Worm (Caenorhabditis elegans) whole organism, early embryonic: ENCODE data around the gene C42D4.3.

Experiments used
- B0310.2 ChIP-seq: sonication (generic microtip); optimal IDR thresholded peaks from 2 replicates; lab custom pipeline; 2016; ENCODE audit warnings: mild to moderate bottlenecking, missing genetic modification characterization, missing compliant biosample characterization
- ama-1 ChIP-seq: fragments of 150-350 bp; optimal IDR thresholded peaks from 2 replicates; lab custom pipeline; 2014
- ceh-13 ChIP-seq: fragments of 200-800 bp; sonication (Bioruptor generic); optimal IDR thresholded peaks from 2 replicates; lab custom pipeline; 2018; ENCODE audit warnings: mild to moderate bottlenecking, missing genetic modification characterization, missing compliant biosample characterization
- ets-7 ChIP-seq: sonication (generic microtip); optimal IDR thresholded peaks from 2 replicates; lab custom pipeline; 2016; ENCODE audit warnings: missing genotype, missing genetic modification characterization, missing compliant biosample characterization
- flt-1 ChIP-seq: fragments of 200-800 bp; sonication (Bioruptor generic); IDR thresholded peaks from 2 replicates; pipeline ENCODE4 v1.3.6; 2022; ENCODE audit warnings: missing genetic modification characterization, missing compliant biosample characterization
- hmbx-1 ChIP-seq: sonication (generic microtip); optimal IDR thresholded peaks from 2 replicates; lab custom pipeline; 2016; ENCODE audit warnings: mild to moderate bottlenecking, missing genetic modification characterization, missing compliant biosample characterization
- hmg-4 ChIP-seq: fragments of 200-800 bp; sonication (Bioruptor generic); optimal IDR thresholded peaks from 2 replicates; lab custom pipeline; 2018; ENCODE audit warnings: mild to moderate bottlenecking, missing genetic modification characterization, missing compliant biosample characterization
- sea-1 ChIP-seq: fragments of 200-800 bp; sonication (Bioruptor generic); conservative IDR thresholded peaks from 2 replicates; pipeline ENCODE4 v1.3.6; 2022; ENCODE audit warnings: missing genetic modification characterization, missing compliant biosample characterization
- tbx-11 ChIP-seq: fragments of 200-800 bp; sonication (Bioruptor generic); IDR thresholded peaks from 2 replicates; pipeline ENCODE4 v1.3.6; 2022; ENCODE audit warnings: missing genetic modification characterization, missing compliant biosample characterization
- tbx-37 ChIP-seq: fragments of 200-800 bp; sonication (Bioruptor generic); conservative IDR thresholded peaks from 2 replicates; pipeline ENCODE4 v1.3.6; 2022; ENCODE audit warnings: missing genetic modification reagents, missing genetic modification characterization, missing compliant biosample characterization
- tra-4 ChIP-seq: sonication (generic microtip); optimal IDR thresholded peaks from 2 replicates; lab custom pipeline; 2017; ENCODE audit warnings: missing genetic modification characterization, missing compliant biosample characterization

DNA sequence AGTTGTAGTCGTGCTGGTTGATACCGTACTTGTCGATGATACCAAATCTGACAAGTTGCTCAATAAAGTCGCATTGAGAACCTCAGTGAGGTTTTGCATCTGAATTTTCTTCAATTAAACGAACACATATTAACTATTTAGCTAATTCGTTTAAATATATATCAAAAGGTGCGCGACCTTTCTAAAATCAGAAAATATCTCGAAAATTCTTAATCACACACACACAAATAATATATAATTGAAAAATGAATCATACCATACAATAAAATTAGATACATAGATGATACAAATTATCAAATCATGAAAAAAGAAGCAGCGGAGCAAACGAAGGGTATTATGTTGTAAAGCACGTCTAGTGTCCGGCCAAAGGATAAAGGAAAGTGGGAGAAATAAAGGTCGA lies 49.2 kb downstream of the C42D4.3 start, which contains the start of gene D2024.5:
- no peak for TF ChIP-seq ama-1 (lab: Kevin White, UChicago)
- no peak for TF ChIP-seq ets-7
- no peak for TF ChIP-seq hmbx-1 (tag; lab: Kevin White, UChicago)
- TF ChIP-seq tbx-37 (GFP tag; lab: Robert Waterston, UW): no peak
- no peak for TF ChIP-seq ceh-13 (GFP tag; lab: Kevin White, UChicago)
- TF ChIP-seq sea-1: no peak
- TF ChIP-seq B0310.2 (tag; lab: Kevin White, UChicago): no peak
- TF ChIP-seq hmg-4 (GFP tag; lab: Kevin White, UChicago): no peak
- TF ChIP-seq tbx-11: no peak
- TF ChIP-seq tra-4: no peak
- TF ChIP-seq flt-1 (GFP tag; lab: Robert Waterston, UW): no peak
